Fruit fly (Drosophila melanogaster): Measurements from ENCODE around the gene CG42788.

CG42788 gene

dm6 chr3R:15145491-15145890, 13.8 kb upstream of the CG42788 start (continued):
- TF ChIP-seq CG6791 (GFP tag; IDR thresholded peaks at IDR 0.05; ENCODE audit: partially characterized antibody): no peak
- TF ChIP-seq Gsc (GFP tag; IDR thresholded peaks at IDR 0.05): no peak
- TF ChIP-seq dan (GFP tag; IDR thresholded peaks at IDR 0.05): no peak
- no peak for TF ChIP-seq CG6254 (GFP tag; optimal IDR thresholded peaks at IDR 0.05)
- no peak for TF ChIP-seq sqz (GFP tag; optimal IDR thresholded peaks at IDR 0.05)
- TF ChIP-seq Fer2 (tag; optimal IDR thresholded peaks at IDR 0.05): no peak
- no peak for TF ChIP-seq Bdp1 (GFP tag; optimal IDR thresholded peaks at IDR 0.05)
- peak; percentile 57 for TF ChIP-seq CG13424 (tag; optimal IDR thresholded peaks at IDR 0.05)
- TF ChIP-seq CG14667 (GFP tag; IDR thresholded peaks at IDR 0.05): peak; percentile 52; the same call in 1 of the 2 replicates
- TF ChIP-seq pfk (GFP tag; optimal IDR thresholded peaks at IDR 0.05): no peak
- TF ChIP-seq eve (GFP tag; optimal IDR thresholded peaks at IDR 0.05): no peak
- TF ChIP-seq CG10543 (GFP tag; optimal IDR thresholded peaks at IDR 0.05): no peak
- TF ChIP-seq D19B (GFP tag; optimal IDR thresholded peaks at IDR 0.05): no peak
- TF ChIP-seq onecut (GFP tag; IDR thresholded peaks at IDR 0.05): peak; percentile 44
- no peak for TF ChIP-seq HLH54F (GFP tag; optimal IDR thresholded peaks at IDR 0.05)
- TF ChIP-seq Meics (GFP tag; optimal IDR thresholded peaks at IDR 0.05): peak; percentile 57
- TF ChIP-seq Chrac-16 (GFP tag; optimal IDR thresholded peaks at IDR 0.05): no peak
- peak; percentile 62 for TF ChIP-seq zfh1 (GFP tag; IDR thresholded peaks at IDR 0.05)
- no peak for TF ChIP-seq pita (GFP tag; optimal IDR thresholded peaks at IDR 0.05)
- TF ChIP-seq chif (GFP tag; optimal IDR thresholded peaks at IDR 0.05): peak in 1 of 2 experiments; percentile 9
- peak; percentile 9 for TF ChIP-seq CG12071 (GFP tag; optimal IDR thresholded peaks at IDR 0.05)
- no peak for TF ChIP-seq Doc3 (GFP tag; IDR thresholded peaks at IDR 0.05; ENCODE audit: partially characterized antibody)
- TF ChIP-seq Sry-δ (GFP tag; optimal IDR thresholded peaks at IDR 0.05): no peak
- TF ChIP-seq HLH3B (GFP tag; IDR thresholded peaks at IDR 0.05): peak; percentile 56
- TF ChIP-seq vvl (GFP tag; IDR thresholded peaks at IDR 0.05): peak; percentile 82
- TF ChIP-seq trem (tag; optimal IDR thresholded peaks at IDR 0.05): peak; percentile 1
- TF ChIP-seq fu2 (GFP tag; optimal IDR thresholded peaks at IDR 0.05): no peak
- TF ChIP-seq sr (GFP tag; IDR thresholded peaks at IDR 0.05): no peak
- TF ChIP-seq CG11504 (tag; optimal IDR thresholded peaks at IDR 0.05): peak; percentile 62
- no peak for TF ChIP-seq CG3838 (GFP tag; optimal IDR thresholded peaks at IDR 0.05)
- TF ChIP-seq tap (tag; optimal IDR thresholded peaks at IDR 0.05): peak; percentile 40
- no peak for TF ChIP-seq Opbp (GFP tag; IDR thresholded peaks at IDR 0.05; ENCODE audit: partially characterized antibody)
- no peak for TF ChIP-seq emc (GFP tag; optimal IDR thresholded peaks at IDR 0.05)
- no peak for TF ChIP-seq CG31388 (GFP tag; optimal IDR thresholded peaks at IDR 0.05)
- no peak for TF ChIP-seq CG18011 (GFP tag; optimal IDR thresholded peaks at IDR 0.05)
- TF ChIP-seq HLHmδ (GFP tag; optimal IDR thresholded peaks at IDR 0.05): no peak
- no peak for TF ChIP-seq CG7271 (tag; optimal IDR thresholded peaks at IDR 0.05)
- peak; percentile 78 for TF ChIP-seq Xrp1 (GFP tag; IDR thresholded peaks at IDR 0.05)
- TF ChIP-seq Neu2 (GFP tag; optimal IDR thresholded peaks at IDR 0.05; ENCODE audit: borderline replicate concordance): no peak
- TF ChIP-seq prd (optimal IDR thresholded peaks at IDR 0.05): no peak
- peak; percentile 62; the same call in 1 of the 3 replicates for TF ChIP-seq prd (GFP tag; IDR thresholded peaks at IDR 0.05)
- no peak for TF ChIP-seq Antp (GFP tag; optimal IDR thresholded peaks at IDR 0.05)
- TF ChIP-seq CG34376 (GFP tag; optimal IDR thresholded peaks at IDR 0.05): no peak
- TF ChIP-seq slbo (GFP tag; IDR thresholded peaks at IDR 0.05): peak; percentile 56
- no peak for TF ChIP-seq CG10565 (GFP tag; optimal IDR thresholded peaks at IDR 0.05)
- peak; percentile 29; the same call in 2 of the 3 replicates for TF ChIP-seq Aef1 (GFP tag; IDR thresholded peaks at IDR 0.05)
- no peak for TF ChIP-seq CG1647 (GFP tag; optimal IDR thresholded peaks at IDR 0.05)
- no peak for TF ChIP-seq nom (GFP tag; optimal IDR thresholded peaks at IDR 0.05)
- TF ChIP-seq CG42726 (GFP tag; IDR thresholded peaks at IDR 0.05; ENCODE audit: partially characterized antibody): no peak
- TF ChIP-seq z (GFP tag; IDR thresholded peaks at IDR 0.05): no peak
- TF ChIP-seq pan (optimal IDR thresholded peaks at IDR 0.05): no peak
- peak in 1 of 2 experiments; percentile 84 for TF ChIP-seq pan (GFP tag; optimal IDR thresholded peaks at IDR 0.05 in 1 of 2, IDR thresholded peaks at IDR 0.05 in 1 of 2)
